Worm (Caenorhabditis elegans) whole organism, L4 larva: ENCODE results near the gene cyp-33C2.
A peak's percentile ranks its signal among the peaks of the same experiment; 100 is the strongest.

Experiments
- D1046.2 ChIP-seq: fragments of 200-800 bp; sonication (Bioruptor generic); IDR thresholded peaks from 2 replicates; pipeline ENCODE4 v1.3.6; 2022; ENCODE audit warnings: missing genetic modification characterization, missing compliant biosample characterization
- T20F7.1 ChIP-seq: fragments of 200-800 bp; sonication (Bioruptor generic); optimal IDR thresholded peaks from 2 replicates; lab custom pipeline; 2018; ENCODE audit warnings: mild to moderate bottlenecking, missing genetic modification characterization, missing compliant biosample characterization
- Y48G9A.11 ChIP-seq: fragments of 200-800 bp; sonication (Bioruptor generic); IDR thresholded peaks from 2 replicates; pipeline ENCODE4 v1.3.6; 2022; ENCODE audit warnings: missing genetic modification reagents, missing genetic modification characterization, missing compliant biosample characterization
- ZK337.2 ChIP-seq: fragments of 200-800 bp; sonication (Bioruptor generic); IDR thresholded peaks from 2 replicates; pipeline ENCODE4 v1.3.6; 2022; ENCODE audit warnings: missing genetic modification reagents, missing genetic modification characterization, missing compliant biosample characterization
- aly-2 ChIP-seq: sonication (generic microtip); optimal IDR thresholded peaks from 2 replicates; lab custom pipeline; 2018; ENCODE audit warnings: missing biosample characterization, missing genetic modification characterization
- ama-1 ChIP-seq: fragments of 150-350 bp; optimal IDR thresholded peaks from 2 replicates; lab custom pipeline; 2014; ENCODE audit warnings: inconsistent platforms, mixed read lengths
- attf-4 ChIP-seq: sonication (generic microtip); optimal IDR thresholded peaks from 3 replicates; lab custom pipeline; 2017; ENCODE audit warnings: missing biosample characterization, missing genetic modification characterization
- ceh-28 ChIP-seq: fragments of 150-350 bp; optimal IDR thresholded peaks from 2 replicates; lab custom pipeline; 2014; ENCODE audit warnings: missing biosample characterization, missing genetic modification reagents, missing genetic modification characterization
- ceh-32 ChIP-seq: sonication (generic microtip); optimal IDR thresholded peaks from 2 replicates; lab custom pipeline; 2016; ENCODE audit warnings: mild to moderate bottlenecking, missing genetic modification characterization, missing compliant biosample characterization; ENCODE audit not compliant: poor library complexity
- daf-16 ChIP-seq, 3 experiments: sonication (generic microtip); optimal IDR thresholded peaks; 2 replicates each; lab custom pipeline; 2016 to 2017; ENCODE audit warnings: missing genetic modification characterization in 3 of 3, missing genetic modification reagents in 3 of 3, mild to moderate bottlenecking in 2 of 3, missing compliant biosample characterization in 2 of 3, missing biosample characterization in 1 of 3, moderate library complexity in 1 of 3
- dmd-6 ChIP-seq: fragments of 200-800 bp; sonication (Bioruptor generic); IDR thresholded peaks from 2 replicates; pipeline ENCODE4 v1.3.6; 2022; ENCODE audit warnings: missing genetic modification reagents, missing genetic modification characterization, missing compliant biosample characterization
- duxl-1 ChIP-seq: sonication (generic microtip); optimal IDR thresholded peaks from 2 replicates; lab custom pipeline; 2016; ENCODE audit warnings: mild to moderate bottlenecking, missing genetic modification characterization, moderate library complexity, missing compliant biosample characterization; ENCODE audit not compliant: poor library complexity
- dve-1 ChIP-seq: sonication (generic microtip); optimal IDR thresholded peaks from 2 replicates; lab custom pipeline; 2017; ENCODE audit warnings: antibody characterized with exemption, mild to moderate bottlenecking, missing genetic modification characterization, missing compliant biosample characterization; ENCODE audit not compliant: insufficient read depth
- egl-43 ChIP-seq: fragments of 200-800 bp; sonication (Bioruptor generic); IDR thresholded peaks from 2 replicates; pipeline ENCODE4 v1.3.6; 2022; ENCODE audit warnings: missing genetic modification reagents, missing genetic modification characterization, missing compliant biosample characterization
- fkh-10 ChIP-seq: fragments of 150-350 bp; optimal IDR thresholded peaks from 2 replicates; lab custom pipeline; 2014; ENCODE audit warnings: missing biosample characterization, missing genetic modification reagents, missing genetic modification characterization
- hlh-11 ChIP-seq: fragments of 200-800 bp; sonication (Bioruptor generic); optimal IDR thresholded peaks from 2 replicates; lab custom pipeline; 2018; ENCODE audit warnings: mild to moderate bottlenecking, missing genetic modification characterization, missing compliant biosample characterization
- hlh-30 ChIP-seq: sonication (generic microtip); optimal IDR thresholded peaks from 2 replicates; lab custom pipeline; 2017; ENCODE audit warnings: antibody characterized with exemption, mild to moderate bottlenecking, missing genetic modification characterization, missing compliant biosample characterization; ENCODE audit not compliant: insufficient read depth
- lin-15B ChIP-seq: fragments of 150-350 bp; sonication (generic microtip); optimal IDR thresholded peaks from 3 replicates; lab custom pipeline; 2014; ENCODE audit warnings: missing biosample characterization, missing genetic modification characterization
- lir-3 ChIP-seq: sonication (generic microtip); optimal IDR thresholded peaks from 2 replicates; lab custom pipeline; 2016; ENCODE audit warnings: mild to moderate bottlenecking, missing genetic modification characterization, missing compliant biosample characterization
- lsy-2 ChIP-seq, 2 experiments: fragments of 150-350 bp in 1 of 2; sonication (generic microtip) in 1 of 2; optimal IDR thresholded peaks; 2 replicates each; lab custom pipeline; 2014 to 2017; ENCODE audit warnings: missing biosample characterization in 2 of 2, missing genetic modification characterization in 2 of 2
- mdl-1 ChIP-seq, 2 experiments: fragments of 150-350 bp in 1 of 2; sonication (generic microtip) in 1 of 2; optimal IDR thresholded peaks; 2 replicates each; lab custom pipeline; 2014 to 2017; ENCODE audit warnings: missing biosample characterization in 2 of 2, missing genetic modification characterization in 2 of 2
- mdt-29 ChIP-seq: fragments of 200-800 bp; sonication (Bioruptor generic); IDR thresholded peaks from 2 replicates; pipeline ENCODE4 v1.3.6; 2022; ENCODE audit warnings: missing genetic modification reagents, missing genetic modification characterization, missing compliant biosample characterization
- mep-1 ChIP-seq: fragments of 150-350 bp; sonication (generic microtip); optimal IDR thresholded peaks from 3 replicates; lab custom pipeline; 2014; ENCODE audit warnings: missing biosample characterization, missing genetic modification characterization
- mes-2 ChIP-seq: sonication (generic microtip); optimal IDR thresholded peaks from 2 replicates; lab custom pipeline; 2016; ENCODE audit warnings: missing genotype, mild to moderate bottlenecking, missing genetic modification characterization, missing compliant biosample characterization; ENCODE audit not compliant: poor library complexity, severe bottlenecking
- nhr-10 ChIP-seq: fragments of 150-350 bp; optimal IDR thresholded peaks from 2 replicates; lab custom pipeline; 2014; ENCODE audit warnings: missing biosample characterization, missing genetic modification characterization
- nhr-102 ChIP-seq: sonication (generic microtip); optimal IDR thresholded peaks from 2 replicates; lab custom pipeline; 2016; ENCODE audit warnings: mild to moderate bottlenecking, missing genetic modification characterization, moderate library complexity, missing compliant biosample characterization
- nhr-11 ChIP-seq: fragments of 150-350 bp; optimal IDR thresholded peaks from 2 replicates; lab custom pipeline; 2014; ENCODE audit warnings: missing biosample characterization, missing genetic modification characterization
- nhr-111 ChIP-seq: fragments of 200-800 bp; sonication (Bioruptor generic); optimal IDR thresholded peaks from 2 replicates; lab custom pipeline; 2018; ENCODE audit warnings: mild to moderate bottlenecking, missing genetic modification characterization, missing compliant biosample characterization
- nhr-237 ChIP-seq: sonication (generic microtip); optimal IDR thresholded peaks from 2 replicates; lab custom pipeline; 2017; ENCODE audit warnings: missing biosample characterization, missing genetic modification characterization
- nhr-28 ChIP-seq: fragments of 150-350 bp; optimal IDR thresholded peaks from 2 replicates; lab custom pipeline; 2014; ENCODE audit warnings: missing biosample characterization, missing genetic modification characterization
- nhr-41 ChIP-seq: fragments of 200-800 bp; sonication (Bioruptor generic); IDR thresholded peaks from 2 replicates; pipeline ENCODE4 v1.3.6; 2022; ENCODE audit warnings: missing genetic modification reagents, missing genetic modification characterization, missing compliant biosample characterization
- nhr-76 ChIP-seq: fragments of 150-350 bp; optimal IDR thresholded peaks from 2 replicates; lab custom pipeline; 2014; ENCODE audit warnings: missing biosample characterization, missing genetic modification characterization
- nhr-77 ChIP-seq: fragments of 150-350 bp; optimal IDR thresholded peaks from 2 replicates; lab custom pipeline; 2014; ENCODE audit warnings: missing biosample characterization, missing genetic modification characterization
- pqm-1 ChIP-seq: sonication (generic microtip); optimal IDR thresholded peaks from 2 replicates; lab custom pipeline; 2017; ENCODE audit warnings: missing biosample characterization, missing genetic modification characterization
- snpc-4 ChIP-seq: fragments of 150-350 bp; optimal IDR thresholded peaks from 2 replicates; lab custom pipeline; 2014; ENCODE audit warnings: missing biosample characterization, missing genetic modification characterization
- tag-97 ChIP-seq: fragments of 200-800 bp; sonication (Bioruptor generic); IDR thresholded peaks from 2 replicates; pipeline ENCODE4 v1.3.6; 2022; ENCODE audit warnings: missing genetic modification characterization, missing compliant biosample characterization
- unc-39 ChIP-seq: sonication (generic microtip); optimal IDR thresholded peaks from 2 replicates; lab custom pipeline; 2017; ENCODE audit warnings: missing biosample characterization, missing genetic modification characterization
- unc-62 ChIP-seq, 3 experiments: fragments of 150-350 bp in 1 of 3; sonication (generic microtip); optimal IDR thresholded peaks in 2 of 3; peaks in 1 of 3; 1 replicate in 1 of 3; 2 replicates in 2 of 3; lab custom pipeline; 2014 to 2017; ENCODE audit warnings: missing biosample characterization in 3 of 3, missing genetic modification characterization in 3 of 3, missing genetic modification reagents in 3 of 3, missing genotype in 1 of 3
- vab-7 ChIP-seq: fragments of 200-800 bp; sonication (Bioruptor generic); IDR thresholded peaks from 2 replicates; pipeline ENCODE4 v1.3.6; 2022; ENCODE audit warnings: missing genetic modification reagents, missing genetic modification characterization, missing compliant biosample characterization
- zip-11 ChIP-seq: fragments of 200-800 bp; sonication (Bioruptor generic); IDR thresholded peaks from 2 replicates; pipeline ENCODE4 v1.3.6; 2022; ENCODE audit warnings: missing genetic modification characterization, missing compliant biosample characterization

cyp-33C2 gene

ce11 chrV:2230912-2231311, 47.6 kb downstream of the cyp-33C2 start, which contains the start of gene nhr-134:
Gene nhr-134 (plus strand): TSS chrV:2231223.
- TF ChIP-seq dve-1 (tag; lab: Kevin White, UChicago), result peak; percentile 44
- peak; percentile 15 for TF ChIP-seq hlh-11 (tag; lab: Kevin White, UChicago)
- TF ChIP-seq tag-97 (GFP tag; lab: Robert Waterston, UW), result no peak
- no peak for TF ChIP-seq nhr-11
- no peak for TF ChIP-seq ama-1 (lab: Kevin White, UChicago)
- TF ChIP-seq ceh-32 (tag; lab: Kevin White, UChicago), result no peak
- TF ChIP-seq nhr-28 (tag; lab: Kevin White, UChicago), result peak; percentile 30
- no peak for TF ChIP-seq nhr-111 (GFP tag; lab: Kevin White, UChicago)
- no peak for TF ChIP-seq nhr-76 (tag; lab: Kevin White, UChicago)
- no peak for TF ChIP-seq attf-4 (tag; lab: Kevin White, UChicago)
- TF ChIP-seq daf-16 (GFP tag; optimal IDR thresholded peaks at IDR 0.05; lab: Kevin White, UChicago), result no peak
- TF ChIP-seq daf-16 (tag; optimal IDR thresholded peaks at IDR 0.05; lab: Kevin White, UChicago), result peak; percentile 44
- TF ChIP-seq unc-62 (GFP tag; optimal IDR thresholded peaks at IDR 0.05 in 1 of 2; lab: Kevin White, UChicago), result peak in 1 of 2 experiments; percentile 55
- no peak for TF ChIP-seq unc-62 (tag; optimal IDR thresholded peaks at IDR 0.05; lab: Kevin White, UChicago)
- TF ChIP-seq lsy-2 (tag; optimal IDR thresholded peaks at IDR 0.05; lab: Kevin White, UChicago), result peak in 1 of 2 experiments; percentile 3
- peak; percentile 6 for TF ChIP-seq mes-2 (tag; lab: Kevin White, UChicago)
- no peak for TF ChIP-seq ceh-28 (tag; lab: Kevin White, UChicago)
- TF ChIP-seq hlh-30 (tag; lab: Kevin White, UChicago), result peak; percentile 87

DNA sequence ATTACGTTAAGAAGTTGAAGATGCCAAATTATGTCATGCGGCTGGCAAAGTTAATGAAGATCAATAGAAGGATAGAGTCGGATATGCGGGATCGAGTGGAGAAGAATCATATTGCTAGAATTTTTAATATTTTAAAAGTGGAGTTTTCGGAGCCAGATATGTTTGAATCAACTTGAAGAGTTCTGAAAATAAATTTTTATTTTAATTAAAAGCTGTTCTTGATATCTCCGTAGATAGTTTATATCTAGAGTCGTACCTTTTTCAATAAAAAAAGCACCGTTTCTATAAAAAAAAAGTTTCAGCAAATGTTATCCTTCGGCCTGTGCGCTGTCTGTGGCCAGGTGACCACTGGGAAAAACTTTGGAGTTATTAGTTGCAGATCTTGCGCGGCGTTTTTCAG, 49.9 kb downstream of the cyp-33C2 start, which contains the start of gene nhr-96:
Gene nhr-96, plus strand, starts transcription at position 301 of the 400 bp plus-strand sequence.
- TF ChIP-seq mdt-29 (no peak), nhr-11 (no peak), nhr-237 (tag; lab: Kevin White, UChicago) (no peak), aly-2 (no peak), duxl-1 (no peak), dve-1 (tag; lab: Kevin White, UChicago) (no peak), mdl-1 (tag; optimal IDR thresholded peaks at IDR 0.05; lab: Kevin White, UChicago) (no peak), D1046.2 (GFP tag; lab: Robert Waterston, UW) (no peak), nhr-10 (tag; lab: Kevin White, UChicago) (no peak), lir-3 (tag; lab: Kevin White, UChicago) (no peak), mep-1 (no peak), vab-7 (GFP tag; lab: Robert Waterston, UW) (no peak), unc-39 (no peak), egl-43 (GFP tag; lab: Robert Waterston, UW) (no peak), T20F7.1 (GFP tag; lab: Kevin White, UChicago) (no peak), snpc-4 (no peak), fkh-10 (GFP tag; lab: Kevin White, UChicago) (no peak), attf-4 (tag; lab: Kevin White, UChicago) (no peak), nhr-77 (tag; lab: Kevin White, UChicago) (no peak)
- TF ChIP-seq, all 104 proteins: peak for 0

ce11 chrV:2235848-2236247, 52.6 kb downstream of the cyp-33C2 start, which contains the start of gene cyp-33C4:
Gene cyp-33C4 (plus strand): TSS chrV:2236140.
- TF ChIP-seq lsy-2 (tag; optimal IDR thresholded peaks at IDR 0.05; lab: Kevin White, UChicago) (no peak), dve-1 (tag; lab: Kevin White, UChicago) (peak; percentile 34), hlh-11 (tag; lab: Kevin White, UChicago) (peak; percentile 52), unc-62 (GFP tag; optimal IDR thresholded peaks at IDR 0.05 in 1 of 2; lab: Kevin White, UChicago) (peak in 1 of 2 experiments; percentile 35), unc-62 (tag; optimal IDR thresholded peaks at IDR 0.05; lab: Kevin White, UChicago) (no peak), ZK337.2 (GFP tag; lab: Robert Waterston, UW) (no peak), nhr-41 (no peak), Y48G9A.11 (GFP tag; lab: Robert Waterston, UW) (no peak), hlh-30 (tag; lab: Kevin White, UChicago) (peak; percentile 32), nhr-102 (tag; lab: Kevin White, UChicago) (peak; percentile 8), zip-11 (GFP tag; lab: Robert Waterston, UW) (no peak), daf-16 (GFP tag; optimal IDR thresholded peaks at IDR 0.05; lab: Kevin White, UChicago) (no peak), daf-16 (tag; optimal IDR thresholded peaks at IDR 0.05; lab: Kevin White, UChicago) (peak; percentile 10), nhr-28 (tag; lab: Kevin White, UChicago) (peak; percentile 91), dmd-6 (GFP tag; lab: Robert Waterston, UW) (peak; percentile 75), nhr-77 (tag; lab: Kevin White, UChicago) (peak; percentile 14), mep-1 (peak; percentile 19), pqm-1 (peak; percentile 5), nhr-237 (tag; lab: Kevin White, UChicago) (no peak), lin-15B (no peak)
